Fruit fly (Drosophila melanogaster) whole organism, prepupa: Measurements from ENCODE around the gene Cep97.

ENCODE experiments used
- Blimp-1 ChIP-seq: fragments of 200-800 bp; sonication (Bioruptor generic); optimal IDR thresholded peaks from 3 replicates; lab custom pipeline; 2017; ENCODE audit warnings: missing biosample characterization, missing genetic modification characterization, mild to moderate bottlenecking, moderate library complexity, missing genetic modification reagents
- CG10669 ChIP-seq: fragments of 200-800 bp; sonication (Bioruptor generic); optimal IDR thresholded peaks from 3 replicates; lab custom pipeline; 2018; ENCODE audit warnings: missing biosample characterization, mild to moderate bottlenecking, missing genetic modification characterization, moderate library complexity
- CG11294 ChIP-seq: fragments of 200-800 bp; sonication (Bioruptor generic); IDR thresholded peaks from 2 replicates; pipeline ENCODE4 v1.3.6; 2022; ENCODE audit warnings: missing biosample characterization, missing genetic modification characterization
- CG11762 ChIP-seq: fragments of 200-800 bp; sonication (Bioruptor generic); optimal IDR thresholded peaks from 3 replicates; lab custom pipeline; 2016; ENCODE audit warnings: missing biosample characterization, missing genetic modification characterization; ENCODE audit not compliant: insufficient read depth
- CG11902 ChIP-seq: fragments of 200-800 bp; sonication (Bioruptor generic); optimal IDR thresholded peaks from 3 replicates; lab custom pipeline; 2016; ENCODE audit warnings: missing biosample characterization, missing genetic modification characterization
- CG15336 ChIP-seq: fragments of 200-800 bp; sonication (Bioruptor generic); IDR thresholded peaks from 2 replicates; pipeline ENCODE4 v1.3.6; 2022; ENCODE audit warnings: missing biosample characterization, missing genetic modification characterization
- CG1621 ChIP-seq: fragments of 200-800 bp; sonication (Bioruptor generic); optimal IDR thresholded peaks from 3 replicates; lab custom pipeline; 2018; ENCODE audit warnings: missing biosample characterization, mild to moderate bottlenecking, missing genetic modification characterization
- CG16779 ChIP-seq: fragments of 200-800 bp; sonication (Bioruptor generic); optimal IDR thresholded peaks from 3 replicates; lab custom pipeline; 2017; ENCODE audit warnings: missing biosample characterization, mild to moderate bottlenecking, missing genetic modification characterization
- CG3032 ChIP-seq: fragments of 200-800 bp; optimal IDR thresholded peaks from 2 replicates; lab custom pipeline; 2019; ENCODE audit warnings: missing biosample characterization, mild to moderate bottlenecking, missing genetic modification characterization, moderate library complexity
- CG31627 ChIP-seq: fragments of 200-800 bp; sonication (Bioruptor generic); optimal IDR thresholded peaks from 3 replicates; lab custom pipeline; 2016; ENCODE audit warnings: missing biosample characterization, missing genetic modification characterization
- CG32006 ChIP-seq: fragments of 200-800 bp; sonication (Bioruptor generic); optimal IDR thresholded peaks from 3 replicates; lab custom pipeline; 2017; ENCODE audit warnings: missing biosample characterization, mild to moderate bottlenecking, missing genetic modification characterization
- CG34406 ChIP-seq: fragments of 200-800 bp; sonication (Bioruptor generic); optimal IDR thresholded peaks from 3 replicates; lab custom pipeline; 2016; ENCODE audit warnings: missing biosample characterization, missing genetic modification characterization
- CG3919 ChIP-seq: fragments of 200-800 bp; sonication (Bioruptor generic); optimal IDR thresholded peaks from 3 replicates; lab custom pipeline; 2016; ENCODE audit warnings: missing biosample characterization, missing genetic modification characterization
- CG4318 ChIP-seq: fragments of 200-800 bp; sonication (Bioruptor generic); optimal IDR thresholded peaks from 3 replicates; lab custom pipeline; 2017; ENCODE audit warnings: missing biosample characterization, mild to moderate bottlenecking, missing genetic modification characterization
- CG6163 ChIP-seq: fragments of 200-800 bp; sonication (Bioruptor generic); IDR thresholded peaks from 3 replicates; pipeline ENCODE4 v1.3.6; 2022; ENCODE audit warnings: missing biosample characterization, missing genetic modification characterization
- CG6276 ChIP-seq: fragments of 200-800 bp; sonication (Bioruptor generic); optimal IDR thresholded peaks from 2 replicates; lab custom pipeline; 2017; ENCODE audit warnings: missing biosample characterization, mild to moderate bottlenecking, missing genetic modification characterization
- CG6792 ChIP-seq: fragments of 200-800 bp; sonication (Bioruptor generic); optimal IDR thresholded peaks from 3 replicates; lab custom pipeline; 2016; ENCODE audit warnings: missing biosample characterization, missing genetic modification characterization
- CG6808 ChIP-seq: fragments of 200-800 bp; sonication (Bioruptor generic); optimal IDR thresholded peaks from 3 replicates; lab custom pipeline; 2017; ENCODE audit warnings: missing biosample characterization, missing genetic modification characterization, mild to moderate bottlenecking, moderate library complexity, missing genetic modification reagents
- CG7368 ChIP-seq: fragments of 200-800 bp; sonication (Bioruptor generic); optimal IDR thresholded peaks from 3 replicates; lab custom pipeline; 2016; ENCODE audit warnings: missing biosample characterization, missing genetic modification characterization
- CG8119 ChIP-seq: fragments of 200-800 bp; sonication (Bioruptor generic); IDR thresholded peaks from 3 replicates; pipeline ENCODE4 v1.3.6; 2022; ENCODE audit warnings: missing biosample characterization, missing genetic modification characterization
- CG8319 ChIP-seq: fragments of 200-800 bp; sonication (Bioruptor generic); optimal IDR thresholded peaks from 3 replicates; lab custom pipeline; 2016; ENCODE audit warnings: missing biosample characterization, missing genetic modification characterization
- CG8632 ChIP-seq: fragments of 200-800 bp; sonication (Bioruptor generic); optimal IDR thresholded peaks from 3 replicates; lab custom pipeline; 2016; ENCODE audit warnings: missing biosample characterization, missing genetic modification characterization
- CG9139 ChIP-seq: fragments of 200-800 bp; sonication (Bioruptor generic); optimal IDR thresholded peaks from 3 replicates; lab custom pipeline; 2017; ENCODE audit warnings: missing biosample characterization, mild to moderate bottlenecking, missing genetic modification characterization
- Eip75B ChIP-seq: fragments of 200-800 bp; sonication (Bioruptor generic); optimal IDR thresholded peaks from 3 replicates; lab custom pipeline; 2016; ENCODE audit warnings: missing biosample characterization, missing genetic modification characterization
- Eip78C ChIP-seq: fragments of 200-800 bp; sonication (Bioruptor generic); peaks from one replicate; lab custom pipeline; 2016; ENCODE audit warnings: missing biosample characterization, missing genetic modification characterization
- Eip93F ChIP-seq: fragments of 200-800 bp; sonication (Bioruptor generic); optimal IDR thresholded peaks from 2 replicates; lab custom pipeline; 2016; ENCODE audit warnings: missing biosample characterization, mild to moderate bottlenecking, missing genetic modification characterization
- Ets21C ChIP-seq: fragments of 200-800 bp; sonication (Bioruptor generic); optimal IDR thresholded peaks from 3 replicates; lab custom pipeline; 2016; ENCODE audit warnings: missing biosample characterization, missing genetic modification characterization
- Ets96B ChIP-seq: fragments of 200-800 bp; optimal IDR thresholded peaks from 2 replicates; lab custom pipeline; 2019; ENCODE audit warnings: missing biosample characterization, mild to moderate bottlenecking, missing genetic modification characterization, moderate library complexity
- Gug ChIP-seq: fragments of 200-800 bp; sonication (Bioruptor generic); IDR thresholded peaks from 2 replicates; pipeline ENCODE4 v1.3.6; 2022; ENCODE audit warnings: missing biosample characterization, missing genetic modification characterization
- Hr38 ChIP-seq: sonication (Bioruptor generic); optimal IDR thresholded peaks from 2 replicates; lab custom pipeline; 2016; ENCODE audit warnings: missing biosample characterization, missing genetic modification characterization
- Hr39 ChIP-seq: fragments of 200-800 bp; sonication (Bioruptor generic); optimal IDR thresholded peaks from 2 replicates; lab custom pipeline; 2016; ENCODE audit warnings: missing biosample characterization, missing genetic modification characterization
- Lpt ChIP-seq: fragments of 200-800 bp; sonication (Bioruptor generic); optimal IDR thresholded peaks from 3 replicates; lab custom pipeline; 2016; ENCODE audit warnings: missing biosample characterization, missing genetic modification characterization
- Met ChIP-seq: fragments of 200-800 bp; sonication (Bioruptor generic); optimal IDR thresholded peaks from 3 replicates; lab custom pipeline; 2016; ENCODE audit warnings: missing biosample characterization, missing genetic modification characterization
- OdsH ChIP-seq: fragments of 200-800 bp; sonication (Bioruptor generic); optimal IDR thresholded peaks from 3 replicates; lab custom pipeline; 2016; ENCODE audit warnings: missing biosample characterization, missing genetic modification characterization
- Smox ChIP-seq: fragments of 200-800 bp; sonication (Bioruptor generic); optimal IDR thresholded peaks from 3 replicates; lab custom pipeline; 2016; ENCODE audit warnings: missing biosample characterization, missing genetic modification characterization
- Sox14 ChIP-seq: fragments of 200-800 bp; sonication (Bioruptor generic); optimal IDR thresholded peaks from 3 replicates; lab custom pipeline; 2016; ENCODE audit warnings: missing biosample characterization, missing genetic modification characterization
- achi ChIP-seq: fragments of 200-800 bp; sonication (Bioruptor generic); optimal IDR thresholded peaks from 3 replicates; lab custom pipeline; 2016; ENCODE audit warnings: missing biosample characterization, missing genetic modification characterization
- acj6 ChIP-seq: fragments of 200-800 bp; sonication (Bioruptor generic); optimal IDR thresholded peaks from 3 replicates; lab custom pipeline; 2016; ENCODE audit warnings: missing biosample characterization, missing genetic modification characterization
- dac ChIP-seq: fragments of 200-800 bp; sonication (Bioruptor generic); optimal IDR thresholded peaks from 2 replicates; lab custom pipeline; 2017; ENCODE audit warnings: missing biosample characterization, mild to moderate bottlenecking, missing genetic modification characterization
- dsx ChIP-seq: fragments of 200-800 bp; optimal IDR thresholded peaks from 3 replicates; lab custom pipeline; 2019; ENCODE audit warnings: missing biosample characterization, mild to moderate bottlenecking, missing genetic modification characterization, moderate library complexity; ENCODE audit not compliant: poor library complexity, severe bottlenecking
- eg ChIP-seq: fragments of 200-800 bp; sonication (Bioruptor generic); IDR thresholded peaks from 3 replicates; pipeline ENCODE4 v1.3.6; 2022; ENCODE audit warnings: missing biosample characterization, missing genetic modification characterization
- esn ChIP-seq: fragments of 200-800 bp; sonication (Bioruptor generic); optimal IDR thresholded peaks from 2 replicates; lab custom pipeline; 2016; ENCODE audit warnings: missing biosample characterization, mild to moderate bottlenecking, missing genetic modification characterization, moderate library complexity
- fd59A ChIP-seq: fragments of 200-800 bp; sonication (Bioruptor generic); optimal IDR thresholded peaks from 2 replicates; lab custom pipeline; 2017; ENCODE audit warnings: missing biosample characterization, mild to moderate bottlenecking, missing genetic modification characterization, missing genetic modification reagents
- fd85E ChIP-seq: fragments of 200-800 bp; sonication (Bioruptor generic); optimal IDR thresholded peaks from 3 replicates; lab custom pipeline; 2016; ENCODE audit warnings: missing biosample characterization, missing genetic modification characterization
- lz ChIP-seq: fragments of 200-800 bp; sonication (Bioruptor generic); optimal IDR thresholded peaks from 3 replicates; lab custom pipeline; 2016; ENCODE audit warnings: missing biosample characterization, missing genetic modification characterization
- net ChIP-seq: fragments of 200-800 bp; sonication (Bioruptor generic); optimal IDR thresholded peaks from 3 replicates; lab custom pipeline; 2016; ENCODE audit warnings: missing biosample characterization, missing genetic modification characterization
- pdm3 ChIP-seq: fragments of 200-800 bp; sonication (Bioruptor generic); optimal IDR thresholded peaks from 3 replicates; lab custom pipeline; 2016; ENCODE audit warnings: missing biosample characterization, missing genetic modification characterization
- salr ChIP-seq, 2 experiments: fragments of 200-800 bp; sonication (Bioruptor generic); optimal IDR thresholded peaks; 3 replicates each; lab custom pipeline; 2016 to 2018; ENCODE audit warnings: missing biosample characterization in 2 of 2, missing genetic modification characterization in 2 of 2, mild to moderate bottlenecking in 1 of 2
- spab ChIP-seq: fragments of 200-800 bp; sonication (Bioruptor generic); optimal IDR thresholded peaks from 2 replicates; lab custom pipeline; 2017; ENCODE audit warnings: missing biosample characterization, mild to moderate bottlenecking, missing genetic modification characterization, missing genetic modification reagents
- ss ChIP-seq, 2 experiments: fragments of 200-800 bp; sonication (Bioruptor generic); optimal IDR thresholded peaks; 2 replicates in 1 of 2; 3 replicates in 1 of 2; lab custom pipeline; 2017 to 2018; ENCODE audit warnings: mild to moderate bottlenecking in 2 of 2, missing biosample characterization in 2 of 2, missing genetic modification characterization in 2 of 2, moderate library complexity in 1 of 2
- svp ChIP-seq: fragments of 200-800 bp; sonication (Bioruptor generic); peaks from one replicate; lab custom pipeline; 2016; ENCODE audit warnings: missing biosample characterization, missing genetic modification characterization
- topi ChIP-seq: fragments of 200-800 bp; sonication (Bioruptor generic); optimal IDR thresholded peaks from 3 replicates; lab custom pipeline; 2016; ENCODE audit warnings: missing biosample characterization, missing genetic modification characterization
- vri ChIP-seq: fragments of 200-800 bp; sonication (Bioruptor generic); optimal IDR thresholded peaks from 3 replicates; lab custom pipeline; 2016; ENCODE audit warnings: missing biosample characterization, mild to moderate bottlenecking, missing genetic modification characterization

Cep97 gene

DNA sequence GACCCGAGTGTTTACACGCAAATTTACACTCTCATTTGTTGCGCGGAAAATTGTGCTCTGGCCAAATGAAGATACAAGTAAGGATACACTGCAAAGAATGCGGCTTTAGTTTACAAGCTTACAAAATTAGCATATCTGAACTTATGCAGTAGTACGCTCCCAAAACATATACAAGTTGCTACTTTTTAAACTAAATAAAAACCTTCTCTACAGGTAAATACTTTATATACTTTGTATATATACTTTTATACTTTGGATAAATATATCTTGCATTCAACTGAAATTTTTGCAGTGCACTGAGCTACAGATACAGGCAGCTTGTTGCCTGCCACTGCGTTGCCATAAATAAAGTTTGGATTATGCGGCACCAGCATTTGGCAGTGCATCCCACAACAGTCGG is 19.6 kb upstream of the Cep97 start:
- TF ChIP-seq fd85E (GFP tag; lab: Kevin White, UChicago) (no peak), CG8119 (GFP tag; lab: Robert Waterston, UW) (no peak), Eip75B (GFP tag; lab: Kevin White, UChicago) (peak; percentile 3), dsx (no peak), CG6163 (no peak), CG8319 (GFP tag; lab: Kevin White, UChicago) (no peak), CG11902 (GFP tag; lab: Kevin White, UChicago) (no peak), CG3032 (peak; percentile 12), Hr38 (GFP tag; lab: Kevin White, UChicago) (no peak), CG16779 (tag; lab: Kevin White, UChicago) (no peak), CG6792 (GFP tag; lab: Kevin White, UChicago) (no peak), net (GFP tag; lab: Kevin White, UChicago) (peak; percentile 2), topi (no peak), Gug (GFP tag; lab: Robert Waterston, UW) (no peak), acj6 (GFP tag; lab: Kevin White, UChicago) (no peak), CG11294 (no peak), dac (no peak), CG7368 (GFP tag; lab: Kevin White, UChicago) (no peak), CG6808 (GFP tag; lab: Kevin White, UChicago) (no peak), CG4318 (GFP tag; lab: Kevin White, UChicago) (no peak), CG31627 (no peak), Hr39 (GFP tag; lab: Kevin White, UChicago) (no peak), CG3919 (GFP tag; lab: Kevin White, UChicago) (peak; percentile 33), CG11762 (GFP tag; lab: Kevin White, UChicago) (no peak), Ets96B (tag; lab: Kevin White, UChicago) (peak; percentile 36), achi (GFP tag; lab: Kevin White, UChicago) (peak; percentile 2), eg (GFP tag; lab: Robert Waterston, UW) (no peak), Smox (GFP tag; lab: Kevin White, UChicago) (no peak), CG6276 (GFP tag; lab: Kevin White, UChicago) (no peak), lz (no peak), spab (GFP tag; lab: Kevin White, UChicago) (peak; percentile 12), svp (GFP tag; lab: Kevin White, UChicago) (peak; percentile 70), CG32006 (peak; percentile 41), Blimp-1 (GFP tag; lab: Kevin White, UChicago) (no peak), esn (GFP tag; lab: Kevin White, UChicago) (peak; percentile 6), Ets21C (GFP tag; lab: Kevin White, UChicago) (no peak), Met (GFP tag; lab: Kevin White, UChicago) (peak; percentile 25), Lpt (GFP tag; lab: Kevin White, UChicago) (no peak), OdsH (GFP tag; lab: Kevin White, UChicago) (peak; percentile 20), Sox14 (GFP tag; lab: Kevin White, UChicago) (no peak), CG1621 (tag; lab: Kevin White, UChicago) (no peak), Eip93F (GFP tag; lab: Kevin White, UChicago) (no peak), Eip78C (GFP tag; lab: Kevin White, UChicago) (peak; percentile 63), CG15336 (GFP tag; lab: Robert Waterston, UW) (peak; percentile 31; the same call in 1 of the 2 replicates), fd59A (GFP tag; lab: Kevin White, UChicago) (no peak), CG34406 (GFP tag; lab: Kevin White, UChicago) (no peak), CG8632 (GFP tag; lab: Kevin White, UChicago) (no peak), salr (GFP tag; optimal IDR thresholded peaks at IDR 0.05; lab: Kevin White, UChicago) (peak in 1 of 2 experiments; percentile 1), CG9139 (GFP tag; lab: Kevin White, UChicago) (no peak), pdm3 (GFP tag; lab: Kevin White, UChicago) (no peak), CG10669 (no peak), vri (GFP tag; lab: Kevin White, UChicago) (no peak), ss (GFP tag; optimal IDR thresholded peaks at IDR 0.05; lab: Kevin White, UChicago) (no peak)
